Worm (Caenorhabditis elegans) whole organism, L2 larva: ENCODE measurements around the gene F08D12.15.

Experiments
- C34F6.9 ChIP-seq: fragments of 150-350 bp; optimal IDR thresholded peaks from 2 replicates; lab custom pipeline; 2014; ENCODE audit warnings: missing biosample characterization, missing genetic modification characterization
- F13H6.1 ChIP-seq: sonication (generic microtip); optimal IDR thresholded peaks from 2 replicates; lab custom pipeline; 2016; ENCODE audit warnings: missing genetic modification characterization, missing compliant biosample characterization
- R02D3.7 ChIP-seq: fragments of 150-350 bp; optimal IDR thresholded peaks from 2 replicates; lab custom pipeline; 2014; ENCODE audit warnings: missing biosample characterization, missing genetic modification characterization
- Y55F3AM.14 ChIP-seq: fragments of 200-800 bp; sonication (Bioruptor generic); optimal IDR thresholded peaks from 2 replicates; lab custom pipeline; 2018; ENCODE audit warnings: mild to moderate bottlenecking, missing genetic modification characterization, missing compliant biosample characterization
- aly-2 ChIP-seq: fragments of 150-350 bp; optimal IDR thresholded peaks from 2 replicates; lab custom pipeline; 2014; ENCODE audit warnings: missing biosample characterization, missing genetic modification characterization
- ama-1 ChIP-seq: fragments of 150-350 bp; optimal IDR thresholded peaks from 2 replicates; lab custom pipeline; 2018; ENCODE audit warnings: inconsistent platforms
- blmp-1 ChIP-seq: sonication (generic microtip); optimal IDR thresholded peaks from 2 replicates; lab custom pipeline; 2017; ENCODE audit warnings: missing genetic modification characterization, mild to moderate bottlenecking, missing compliant biosample characterization, antibody characterized with exemption, moderate library complexity; ENCODE audit not compliant: insufficient read depth
- ceh-82 ChIP-seq: fragments of 150-350 bp; optimal IDR thresholded peaks from 2 replicates; lab custom pipeline; 2014; ENCODE audit warnings: missing biosample characterization, missing genetic modification characterization
- crh-2 ChIP-seq: sonication (generic microtip); optimal IDR thresholded peaks from 2 replicates; lab custom pipeline; 2017; ENCODE audit warnings: missing biosample characterization, missing genetic modification characterization
- dmd-4 ChIP-seq: sonication (generic microtip); optimal IDR thresholded peaks from 2 replicates; lab custom pipeline; 2017; ENCODE audit warnings: missing biosample characterization, missing genetic modification characterization
- elt-1 ChIP-seq: fragments of 150-350 bp; optimal IDR thresholded peaks from 2 replicates; lab custom pipeline; 2014; ENCODE audit warnings: missing biosample characterization, missing genetic modification characterization
- fos-1 ChIP-seq: fragments of 150-350 bp; optimal IDR thresholded peaks from 2 replicates; lab custom pipeline; 2014; ENCODE audit warnings: missing biosample characterization, missing genetic modification characterization
- lin-11 ChIP-seq: fragments of 150-350 bp; sonication (generic microtip); optimal IDR thresholded peaks from 2 replicates; lab custom pipeline; 2014; ENCODE audit warnings: missing biosample characterization, missing genetic modification characterization, inconsistent platforms, mixed read lengths
- lin-13 ChIP-seq: fragments of 150-350 bp; optimal IDR thresholded peaks from 2 replicates; lab custom pipeline; 2014; ENCODE audit warnings: missing biosample characterization, missing genetic modification reagents, missing genetic modification characterization
- lin-39 ChIP-seq: fragments of 150-350 bp; optimal IDR thresholded peaks from 2 replicates; lab custom pipeline; 2014; ENCODE audit warnings: missing biosample characterization, missing genetic modification reagents, missing genetic modification characterization
- mab-5 ChIP-seq: fragments of 150-350 bp; optimal IDR thresholded peaks from 2 replicates; lab custom pipeline; 2014; ENCODE audit warnings: missing biosample characterization, missing genetic modification characterization
- mbf-1 ChIP-seq: sonication (generic microtip); optimal IDR thresholded peaks from 2 replicates; lab custom pipeline; 2017; ENCODE audit warnings: missing biosample characterization, missing genetic modification characterization
- mdl-1 ChIP-seq, 2 experiments: fragments of 150-350 bp in 1 of 2; sonication (generic microtip) in 1 of 2; optimal IDR thresholded peaks; 2 replicates each; lab custom pipeline; 2017; ENCODE audit warnings: missing biosample characterization in 2 of 2, missing genetic modification characterization in 2 of 2
- nhr-10 ChIP-seq: sonication (generic microtip); optimal IDR thresholded peaks from 2 replicates; lab custom pipeline; 2017; ENCODE audit warnings: missing biosample characterization, missing genetic modification characterization
- nhr-11 ChIP-seq: fragments of 150-350 bp; optimal IDR thresholded peaks from 2 replicates; lab custom pipeline; 2014; ENCODE audit warnings: missing biosample characterization, missing genetic modification characterization
- nhr-12 ChIP-seq: fragments of 150-350 bp; optimal IDR thresholded peaks from 2 replicates; lab custom pipeline; 2014; ENCODE audit warnings: missing biosample characterization, missing genetic modification characterization
- nhr-129 ChIP-seq: fragments of 150-350 bp; optimal IDR thresholded peaks from 2 replicates; lab custom pipeline; 2014; ENCODE audit warnings: missing biosample characterization, missing genetic modification characterization
- nhr-21 ChIP-seq: fragments of 150-350 bp; optimal IDR thresholded peaks from 2 replicates; lab custom pipeline; 2014; ENCODE audit warnings: missing biosample characterization, missing genetic modification characterization
- nhr-23 ChIP-seq: fragments of 150-350 bp; optimal IDR thresholded peaks from 2 replicates; lab custom pipeline; 2014; ENCODE audit warnings: missing biosample characterization, missing genetic modification reagents, missing genetic modification characterization
- nhr-237 ChIP-seq: fragments of 150-350 bp; optimal IDR thresholded peaks from 2 replicates; lab custom pipeline; 2014; ENCODE audit warnings: missing biosample characterization, missing genetic modification characterization
- nhr-6 ChIP-seq: fragments of 150-350 bp; optimal IDR thresholded peaks from 2 replicates; lab custom pipeline; 2014; ENCODE audit warnings: missing biosample characterization, missing genetic modification characterization
- sem-4 ChIP-seq: fragments of 150-350 bp; optimal IDR thresholded peaks from 2 replicates; lab custom pipeline; 2014; ENCODE audit warnings: missing biosample characterization, missing genetic modification reagents, missing genetic modification characterization
- skn-1 ChIP-seq: sonication (generic microtip); optimal IDR thresholded peaks from 2 replicates; lab custom pipeline; 2017; ENCODE audit warnings: missing biosample characterization, missing genetic modification characterization
- sma-3 ChIP-seq: sonication (generic microtip); optimal IDR thresholded peaks from 2 replicates; lab custom pipeline; 2016; ENCODE audit warnings: missing genetic modification reagents, missing genetic modification characterization, missing compliant biosample characterization
- sma-9 ChIP-seq, 2 experiments: fragments of 150-350 bp in 1 of 2; sonication (generic microtip) in 1 of 2; optimal IDR thresholded peaks; 2 replicates each; lab custom pipeline; 2014 to 2016; ENCODE audit warnings: missing genetic modification characterization in 2 of 2, mild to moderate bottlenecking in 1 of 2, missing biosample characterization in 1 of 2, missing compliant biosample characterization in 1 of 2, missing genetic modification reagents in 1 of 2, moderate library complexity in 1 of 2
- snpc-4 ChIP-seq: fragments of 150-350 bp; optimal IDR thresholded peaks from 2 replicates; lab custom pipeline; 2014; ENCODE audit warnings: missing biosample characterization, missing genetic modification characterization
- unc-39 ChIP-seq: fragments of 150-350 bp; optimal IDR thresholded peaks from 2 replicates; lab custom pipeline; 2014; ENCODE audit warnings: missing biosample characterization, missing genetic modification characterization
- unc-55 ChIP-seq: fragments of 150-350 bp; sonication (generic microtip); optimal IDR thresholded peaks from 3 replicates; lab custom pipeline; 2014; ENCODE audit warnings: missing biosample characterization, missing genetic modification reagents, missing genetic modification characterization
- unc-62 ChIP-seq: fragments of 150-350 bp; optimal IDR thresholded peaks from 2 replicates; lab custom pipeline; 2014; ENCODE audit warnings: missing biosample characterization, missing genetic modification reagents, missing genetic modification characterization
- zag-1 ChIP-seq: fragments of 150-350 bp; optimal IDR thresholded peaks from 2 replicates; lab custom pipeline; 2014; ENCODE audit warnings: missing biosample characterization, missing genetic modification characterization
- ztf-1 ChIP-seq: fragments of 200-800 bp; sonication (Bioruptor generic); conservative IDR thresholded peaks from 2 replicates; pipeline ENCODE4 v1.3.6; 2022; ENCODE audit warnings: missing genetic modification characterization, missing compliant biosample characterization
- ztf-4 ChIP-seq: fragments of 150-350 bp; optimal IDR thresholded peaks from 2 replicates; lab custom pipeline; 2014; ENCODE audit warnings: missing biosample characterization, missing genetic modification characterization

F08D12.15 gene

DNA sequence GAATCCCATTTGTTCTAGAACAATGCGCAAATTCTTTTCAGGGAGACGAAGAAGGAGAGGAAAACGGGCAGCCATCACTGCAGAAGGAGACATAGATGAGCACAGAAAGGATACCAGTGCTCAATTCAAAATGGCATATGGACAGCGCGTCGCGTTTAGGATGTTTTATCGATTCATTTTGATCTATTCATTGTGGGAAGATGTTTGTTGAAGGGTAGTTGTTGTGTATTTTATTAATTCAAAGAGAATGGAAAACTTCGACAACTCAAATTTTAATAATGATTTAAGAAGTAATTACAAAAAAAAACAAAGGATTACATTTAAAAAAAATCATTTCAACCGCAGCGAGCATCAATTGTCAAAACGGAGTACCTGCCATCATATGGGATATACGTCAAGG lies 5.7 kb downstream of the F08D12.15 start, which contains the start of gene sdz-10:
Gene sdz-10, minus strand, starts transcription at position 101 of the 400 bp plus-strand sequence.
- TF ChIP-seq blmp-1 (tag; lab: Kevin White, UChicago) (no peak), lin-39 (tag; lab: Kevin White, UChicago) (no peak), ztf-4 (tag; lab: Kevin White, UChicago) (no peak), R02D3.7 (tag; lab: Kevin White, UChicago) (no peak), sma-3 (no peak), crh-2 (tag; lab: Kevin White, UChicago) (no peak), mbf-1 (tag; lab: Kevin White, UChicago) (no peak), ceh-82 (tag; lab: Kevin White, UChicago) (no peak), F13H6.1 (tag; lab: Kevin White, UChicago) (no peak), lin-11 (tag; lab: Kevin White, UChicago) (no peak), dmd-4 (no peak), ama-1 (lab: Kevin White, UChicago) (no peak), C34F6.9 (tag; lab: Kevin White, UChicago) (no peak), zag-1 (tag; lab: Kevin White, UChicago) (no peak), nhr-12 (tag; lab: Kevin White, UChicago) (no peak), Y55F3AM.14 (GFP tag; lab: Kevin White, UChicago) (no peak)

DNA sequence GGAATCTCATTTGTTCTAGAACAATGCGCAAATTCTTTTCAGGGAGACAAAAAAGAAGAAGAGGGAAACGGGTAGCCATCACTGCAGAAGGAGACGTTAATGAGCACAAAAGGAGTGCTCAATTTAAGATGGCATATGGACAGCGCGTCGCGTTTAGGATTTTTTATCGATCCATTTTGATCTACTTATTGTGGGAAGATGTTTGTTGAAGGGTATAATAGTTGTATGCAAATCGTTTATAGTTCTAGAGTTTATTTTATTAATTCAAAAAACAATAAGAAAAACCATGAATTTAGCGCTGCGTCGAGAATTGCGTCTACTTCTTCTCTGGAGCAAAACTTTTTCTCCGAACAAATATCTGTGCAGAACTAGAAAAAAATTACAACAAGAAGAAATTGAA lies 7.1 kb downstream of the F08D12.15 start, which contains the start of gene sdz-9:
Gene sdz-9, minus strand, starts transcription at position 101 of the 400 bp plus-strand sequence.
- TF ChIP-seq unc-55 (no peak), unc-62 (GFP tag; lab: Kevin White, UChicago) (no peak), nhr-23 (tag; lab: Kevin White, UChicago) (no peak), C34F6.9 (tag; lab: Kevin White, UChicago) (no peak), fos-1 (no peak), F13H6.1 (tag; lab: Kevin White, UChicago) (no peak), nhr-21 (tag; lab: Kevin White, UChicago) (no peak), lin-13 (no peak), elt-1 (tag; lab: Kevin White, UChicago) (no peak), snpc-4 (no peak)

DNA sequence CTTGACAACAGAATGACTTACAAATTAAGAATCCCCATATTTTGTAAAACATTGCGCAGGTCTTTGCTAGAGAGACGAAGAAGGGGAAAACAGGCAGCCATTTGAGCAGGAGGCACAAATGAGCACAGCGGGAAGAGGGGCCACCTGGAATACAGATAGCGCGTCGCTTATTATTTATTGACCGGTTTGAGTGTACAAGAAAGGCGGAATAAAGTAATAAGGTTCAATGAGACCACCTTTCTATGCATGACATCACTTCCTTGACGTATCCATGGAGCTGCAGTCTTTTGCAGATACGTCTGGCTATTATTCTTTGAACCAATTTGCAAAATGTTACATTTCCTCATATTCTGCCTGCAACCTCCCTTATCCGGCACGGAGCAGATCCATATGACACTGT lies 8.5 kb downstream of the F08D12.15 start, which contains the start of gene fbxb-111:
Gene fbxb-111, minus strand, starts transcription at position 101 of the 400 bp plus-strand sequence.
- TF ChIP-seq sem-4 (tag; lab: Kevin White, UChicago) (no peak), nhr-237 (tag; lab: Kevin White, UChicago) (no peak), ztf-1 (no peak), aly-2 (tag; lab: Kevin White, UChicago) (no peak), nhr-6 (tag; lab: Kevin White, UChicago) (no peak), nhr-10 (tag; lab: Kevin White, UChicago) (no peak)

DNA sequence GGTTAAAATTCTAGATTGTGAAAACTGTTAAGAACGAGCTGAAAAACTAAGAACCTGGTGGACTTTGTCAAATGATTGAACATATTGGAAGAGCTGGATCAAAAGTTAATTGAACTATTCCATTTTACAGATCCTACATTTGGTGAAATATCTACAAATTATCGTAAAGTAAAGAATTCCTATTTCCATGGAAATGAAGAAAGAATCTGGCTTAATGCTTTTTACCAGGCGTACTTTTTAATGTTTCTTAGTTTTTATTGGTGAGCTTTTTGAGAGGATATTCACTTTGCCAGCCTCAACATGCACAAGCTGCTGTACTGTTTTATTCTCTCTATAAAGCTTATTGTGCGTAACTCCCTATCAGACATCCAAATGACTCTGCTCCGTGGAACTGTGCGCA lies 11.4 kb downstream of the F08D12.15 start, which contains the start of gene F08D12.4:
Gene F08D12.4, plus strand, starts transcription at position 301 of the 400 bp plus-strand sequence.
- TF ChIP-seq nhr-23 (tag; lab: Kevin White, UChicago) (no peak), snpc-4 (no peak), skn-1 (tag; lab: Kevin White, UChicago) (no peak), nhr-11 (tag; lab: Kevin White, UChicago) (no peak), nhr-129 (tag; lab: Kevin White, UChicago) (no peak), mdl-1 (tag; optimal IDR thresholded peaks at IDR 0.05; lab: Kevin White, UChicago) (no peak), lin-11 (tag; lab: Kevin White, UChicago) (no peak), crh-2 (tag; lab: Kevin White, UChicago) (no peak), sma-9 (GFP tag; optimal IDR thresholded peaks at IDR 0.05; lab: Kevin White, UChicago) (no peak), sma-9 (tag; optimal IDR thresholded peaks at IDR 0.05; lab: Kevin White, UChicago) (no peak), mab-5 (tag; lab: Kevin White, UChicago) (no peak), unc-39 (tag; lab: Kevin White, UChicago) (no peak)
